Fruit fly (Drosophila melanogaster) whole organism, embryonic: Measurements from ENCODE around the gene gro.

ENCODE experiments used
- Antp ChIP-seq: fragments of 200-800 bp; sonication (Bioruptor generic); optimal IDR thresholded peaks from 3 replicates; lab custom pipeline; 2016; ENCODE audit warnings: missing biosample characterization, missing genetic modification characterization
- Atf3 ChIP-seq: fragments of 200-800 bp; sonication (Bioruptor generic); optimal IDR thresholded peaks from 3 replicates; lab custom pipeline; 2016; ENCODE audit warnings: missing biosample characterization, missing genetic modification characterization
- B-H1 ChIP-seq: fragments of 200-800 bp; sonication (Bioruptor generic); IDR thresholded peaks from 3 replicates; pipeline ENCODE4 v1.3.6; 2022; ENCODE audit warnings: missing biosample characterization, missing genetic modification characterization
- Bteb2 ChIP-seq: fragments of 200-800 bp; sonication (Bioruptor generic); optimal IDR thresholded peaks from 2 replicates; lab custom pipeline; 2016; ENCODE audit warnings: missing biosample characterization, missing genetic modification characterization
- CG10366 ChIP-seq: fragments of 200-800 bp; sonication (Bioruptor generic); IDR thresholded peaks from 2 replicates; pipeline ENCODE4 v1.3.6; 2022; ENCODE audit warnings: missing biosample characterization, missing genetic modification characterization
- CG11560 ChIP-seq: fragments of 200-800 bp; sonication (Bioruptor generic); IDR thresholded peaks from 3 replicates; pipeline ENCODE4 v1.3.6; 2022; ENCODE audit warnings: missing biosample characterization, missing genetic modification characterization
- CG11695 ChIP-seq: fragments of 200-800 bp; sonication (Bioruptor generic); IDR thresholded peaks from 3 replicates; pipeline ENCODE4 v1.3.6; 2022; ENCODE audit warnings: missing biosample characterization, missing genetic modification characterization
- CG12744 ChIP-seq: fragments of 200-800 bp; sonication (Bioruptor generic); optimal IDR thresholded peaks from 2 replicates; lab custom pipeline; 2016; ENCODE audit warnings: missing biosample characterization, missing genetic modification characterization
- CG12769 ChIP-seq: fragments of 200-800 bp; sonication (Bioruptor generic); optimal IDR thresholded peaks from 2 replicates; lab custom pipeline; 2019; ENCODE audit warnings: missing biosample characterization, mild to moderate bottlenecking, missing genetic modification characterization, moderate library complexity
- CG14050 ChIP-seq: fragments of 200-800 bp; sonication (Bioruptor generic); IDR thresholded peaks from 3 replicates; pipeline ENCODE4 v1.3.6; 2022; ENCODE audit warnings: missing biosample characterization, missing genetic modification characterization
- CG17186 ChIP-seq: fragments of 200-800 bp; sonication (Bioruptor generic); optimal IDR thresholded peaks from 3 replicates; lab custom pipeline; 2017; ENCODE audit warnings: missing biosample characterization, missing genetic modification reagents, missing genetic modification characterization
- CG34422 ChIP-seq: fragments of 200-800 bp; sonication (Bioruptor generic); IDR thresholded peaks from 3 replicates; pipeline ENCODE4 v1.3.6; 2022; ENCODE audit warnings: missing biosample characterization, missing genetic modification characterization
- CG3847 ChIP-seq: fragments of 200-800 bp; sonication (Bioruptor generic); IDR thresholded peaks from 2 replicates; pipeline ENCODE4 v1.3.6; 2022; ENCODE audit warnings: missing biosample characterization, missing genetic modification characterization
- CG42726 ChIP-seq: fragments of 200-800 bp; sonication (Bioruptor generic); IDR thresholded peaks from 2 replicates; pipeline ENCODE4 v1.3.6; 2022; ENCODE audit warnings: missing biosample characterization, missing genetic modification characterization; ENCODE audit not compliant: partially characterized antibody
- CG4617 ChIP-seq: fragments of 200-800 bp; sonication (Bioruptor generic); optimal IDR thresholded peaks from 3 replicates; lab custom pipeline; 2016; ENCODE audit warnings: missing biosample characterization, missing genetic modification characterization, borderline replicate concordance
- CG5245 ChIP-seq: fragments of 200-800 bp; sonication (Bioruptor generic); optimal IDR thresholded peaks from 3 replicates; lab custom pipeline; 2016; ENCODE audit warnings: missing biosample characterization, missing genetic modification characterization
- CG6654 ChIP-seq: fragments of 200-800 bp; sonication (Bioruptor generic); optimal IDR thresholded peaks from 2 replicates; lab custom pipeline; 2017; ENCODE audit warnings: missing biosample characterization, mild to moderate bottlenecking, missing genetic modification characterization
- CG7556 ChIP-seq: fragments of 200-800 bp; sonication (Bioruptor generic); optimal IDR thresholded peaks from 2 replicates; lab custom pipeline; 2017; ENCODE audit warnings: missing biosample characterization, mild to moderate bottlenecking, missing genetic modification characterization
- CG8388 ChIP-seq: fragments of 200-800 bp; sonication (Bioruptor generic); optimal IDR thresholded peaks from 2 replicates; lab custom pipeline; 2019; ENCODE audit warnings: missing biosample characterization, mild to moderate bottlenecking, missing genetic modification characterization, moderate library complexity
- CG8944 ChIP-seq: fragments of 200-800 bp; sonication (Bioruptor generic); optimal IDR thresholded peaks from 3 replicates; lab custom pipeline; 2016; ENCODE audit warnings: missing biosample characterization, missing genetic modification characterization
- Dbx ChIP-seq: fragments of 200-800 bp; sonication (Bioruptor generic); IDR thresholded peaks from 3 replicates; pipeline ENCODE4 v1.3.6; 2022; ENCODE audit warnings: missing biosample characterization, missing genetic modification characterization
- Doc2 ChIP-seq: fragments of 200-800 bp; sonication (Bioruptor generic); IDR thresholded peaks from 2 replicates; pipeline ENCODE4 v1.3.6; 2022; ENCODE audit warnings: missing biosample characterization, missing genetic modification characterization
- E2f2 ChIP-seq: fragments of 200-800 bp; sonication (Bioruptor generic); IDR thresholded peaks from 2 replicates; pipeline ENCODE4 v1.3.6; 2022; ENCODE audit warnings: missing biosample characterization, missing genetic modification characterization
- HLHmδ ChIP-seq: fragments of 200-800 bp; sonication (Bioruptor generic); optimal IDR thresholded peaks from 2 replicates; lab custom pipeline; 2018; ENCODE audit warnings: missing biosample characterization, mild to moderate bottlenecking, missing genetic modification characterization, moderate library complexity
- Hr78 ChIP-seq, 2 experiments: fragments of 200-800 bp in 1 of 2; fragments of >200 bp in 1 of 2; sonication (Bioruptor generic) in 1 of 2; optimal IDR thresholded peaks; 2 replicates each; lab custom pipeline; 2017 to 2019; ENCODE audit warnings: missing biosample characterization in 2 of 2, missing genetic modification characterization in 2 of 2, mild to moderate bottlenecking in 1 of 2, moderate library complexity in 1 of 2
- Med ChIP-seq: fragments of 200-800 bp; sonication (Bioruptor generic); peaks from one replicate; lab custom pipeline; 2016; ENCODE audit warnings: missing biosample characterization, missing genetic modification characterization, mild to moderate bottlenecking, inconsistent platforms, moderate library complexity
- Myb ChIP-seq: fragments of 200-800 bp; sonication (Bioruptor generic); optimal IDR thresholded peaks from 2 replicates; lab custom pipeline; 2016; ENCODE audit warnings: missing biosample characterization, missing genetic modification characterization
- Opbp ChIP-seq: fragments of 200-800 bp; sonication (Bioruptor generic); IDR thresholded peaks from 3 replicates; pipeline ENCODE4 v1.3.6; 2022; ENCODE audit warnings: missing biosample characterization, missing genetic modification characterization; ENCODE audit not compliant: partially characterized antibody
- Optix ChIP-seq: fragments of 200-800 bp; sonication (Bioruptor generic); IDR thresholded peaks from 3 replicates; pipeline ENCODE4 v1.3.6; 2022; ENCODE audit warnings: missing biosample characterization, missing genetic modification characterization
- Side ChIP-seq: fragments of 200-800 bp; sonication (Bioruptor generic); optimal IDR thresholded peaks from 2 replicates; lab custom pipeline; 2016; ENCODE audit warnings: missing biosample characterization, missing genetic modification characterization
- Six4 ChIP-seq: fragments of 200-800 bp; sonication (Bioruptor generic); optimal IDR thresholded peaks from 2 replicates; lab custom pipeline; 2016; ENCODE audit warnings: missing biosample characterization, missing genetic modification characterization
- Trl ChIP-seq, 3 experiments: fragments of >200 bp in 2 of 3; fragments of 200-800 bp in 1 of 3; sonication (Bioruptor generic) in 1 of 3; optimal IDR thresholded peaks; 2 replicates in 1 of 3; 3 replicates in 2 of 3; lab custom pipeline; 2016 to 2017; ENCODE audit warnings: missing biosample characterization in 1 of 3, missing genetic modification characterization in 1 of 3
- Xrp1 ChIP-seq: fragments of 200-800 bp; sonication (Bioruptor generic); IDR thresholded peaks from 2 replicates; pipeline ENCODE4 v1.3.6; 2022; ENCODE audit warnings: missing biosample characterization, missing genetic modification characterization
- bbx ChIP-seq: fragments of 200-800 bp; sonication (Bioruptor generic); IDR thresholded peaks from 2 replicates; pipeline ENCODE4 v1.3.6; 2022; ENCODE audit warnings: missing biosample characterization, missing genetic modification characterization; ENCODE audit not compliant: partially characterized antibody
- cg ChIP-seq: fragments of 200-800 bp; sonication (Bioruptor generic); optimal IDR thresholded peaks from 3 replicates; lab custom pipeline; 2019; ENCODE audit warnings: missing biosample characterization, mild to moderate bottlenecking, missing genetic modification characterization, moderate library complexity
- crol ChIP-seq: fragments of 200-800 bp; sonication (Bioruptor generic); IDR thresholded peaks from 2 replicates; pipeline ENCODE4 v1.3.6; 2022; ENCODE audit warnings: missing biosample characterization, missing genetic modification characterization
- ems ChIP-seq: fragments of 200-800 bp; sonication (Bioruptor generic); optimal IDR thresholded peaks from 3 replicates; lab custom pipeline; 2016; ENCODE audit warnings: missing biosample characterization, missing genetic modification characterization
- gsb-n ChIP-seq: fragments of 200-800 bp; sonication (Bioruptor generic); optimal IDR thresholded peaks from 3 replicates; lab custom pipeline; 2018; ENCODE audit warnings: missing biosample characterization, mild to moderate bottlenecking, missing genetic modification characterization
- ind ChIP-seq: fragments of 200-800 bp; sonication (Bioruptor generic); optimal IDR thresholded peaks from 3 replicates; lab custom pipeline; 2016; ENCODE audit warnings: missing biosample characterization, missing genetic modification characterization
- kni ChIP-seq: fragments of 200-800 bp; sonication (Bioruptor generic); optimal IDR thresholded peaks from 3 replicates; lab custom pipeline; 2017; ENCODE audit warnings: mild to moderate bottlenecking, missing biosample characterization, missing genetic modification reagents, missing genetic modification characterization
- nom ChIP-seq: fragments of 200-800 bp; sonication (Bioruptor generic); optimal IDR thresholded peaks from 2 replicates; lab custom pipeline; 2017; ENCODE audit warnings: missing biosample characterization, missing genetic modification characterization, mild to moderate bottlenecking, moderate library complexity, missing genetic modification reagents
- pros ChIP-seq: fragments of 200-800 bp; sonication (Bioruptor generic); optimal IDR thresholded peaks from 3 replicates; lab custom pipeline; 2019; ENCODE audit warnings: missing biosample characterization, mild to moderate bottlenecking, missing genetic modification characterization, moderate library complexity
- rib ChIP-seq: fragments of 200-800 bp; sonication (Bioruptor generic); IDR thresholded peaks from 2 replicates; pipeline ENCODE4 v1.3.6; 2022; ENCODE audit warnings: missing biosample characterization, missing genetic modification characterization
- ro ChIP-seq: fragments of 200-800 bp; sonication (Bioruptor generic); IDR thresholded peaks from 2 replicates; pipeline ENCODE4 v1.3.6; 2022; ENCODE audit warnings: missing biosample characterization, missing genetic modification characterization
- salm ChIP-seq: fragments of 200-800 bp; sonication (Bioruptor generic); optimal IDR thresholded peaks from 2 replicates; lab custom pipeline; 2018; ENCODE audit warnings: missing biosample characterization, mild to moderate bottlenecking, missing genetic modification characterization
- sens ChIP-seq: fragments of 200-800 bp; sonication (Bioruptor generic); peaks from one replicate; lab custom pipeline; 2016; ENCODE audit warnings: missing biosample characterization, missing genetic modification characterization
- tgo ChIP-seq: fragments of 200-800 bp; sonication (Bioruptor generic); IDR thresholded peaks from 3 replicates; pipeline ENCODE4 v1.3.6; 2022; ENCODE audit warnings: missing biosample characterization, missing genetic modification characterization
- toy ChIP-seq: fragments of 200-800 bp; sonication (Bioruptor generic); IDR thresholded peaks from 2 replicates; pipeline ENCODE4 v1.3.6; 2022; ENCODE audit warnings: missing biosample characterization, missing genetic modification characterization
- wek ChIP-seq: fragments of 200-800 bp; sonication (Bioruptor generic); optimal IDR thresholded peaks from 3 replicates; lab custom pipeline; 2018; ENCODE audit warnings: missing biosample characterization, mild to moderate bottlenecking, missing genetic modification characterization, moderate library complexity
- zfh2 ChIP-seq: fragments of 200-800 bp; sonication (Bioruptor generic); optimal IDR thresholded peaks from 2 replicates; lab custom pipeline; 2016; ENCODE audit warnings: missing biosample characterization, missing genetic modification characterization

Gene gro

dm6 chr3R:26014262-26014833 lies 27.2 kb upstream of the gro start, which contains the start of gene Kaz-m1 (continued):
- no peak for TF ChIP-seq Bteb2 (GFP tag; lab: Kevin White, UChicago)
- no peak for TF ChIP-seq Antp
- no peak for TF ChIP-seq toy (GFP tag; lab: Robert Waterston, UW)
- TF ChIP-seq CG5245 (GFP tag; lab: Kevin White, UChicago) = no peak
- no peak for TF ChIP-seq CG4617 (GFP tag; lab: Kevin White, UChicago)
- no peak for TF ChIP-seq CG8944 (GFP tag; lab: Kevin White, UChicago)
- no peak for TF ChIP-seq ems (GFP tag; lab: Kevin White, UChicago)
- TF ChIP-seq sens (GFP tag; lab: Kevin White, UChicago) = no peak
- no peak for TF ChIP-seq CG34422
- no peak for TF ChIP-seq crol (GFP tag; lab: Robert Waterston, UW)
- no peak for TF ChIP-seq Side
- no peak for TF ChIP-seq CG12744 (GFP tag; lab: Kevin White, UChicago)
- TF ChIP-seq CG11560 (tag; lab: Robert Waterston, UW) = no peak
- TF ChIP-seq wek (GFP tag; lab: Kevin White, UChicago) = no peak
- no peak for TF ChIP-seq zfh2 (GFP tag; lab: Kevin White, UChicago)
- TF ChIP-seq B-H1 (GFP tag; lab: Robert Waterston, UW) = peak; percentile 17; the same call in 1 of the 3 replicates
- TF ChIP-seq E2f2 (GFP tag; lab: Robert Waterston, UW) = no peak
- TF ChIP-seq CG10366 (GFP tag; lab: Robert Waterston, UW) = 0 out of 2 replicates have a peak, but pooled peaks have one; percentile 13
- peak; percentile 73 for TF ChIP-seq Xrp1 (GFP tag; lab: Robert Waterston, UW)
- TF ChIP-seq bbx (GFP tag; lab: Robert Waterston, UW) = no peak
- TF ChIP-seq Dbx (GFP tag; lab: Robert Waterston, UW) = no peak
- TF ChIP-seq CG8388 = peak; percentile 42
- TF ChIP-seq ro (GFP tag; lab: Robert Waterston, UW) = no peak
- TF ChIP-seq CG7556 (GFP tag; lab: Kevin White, UChicago) = peak; percentile 53
- TF ChIP-seq rib (GFP tag; lab: Robert Waterston, UW) = no peak
- TF ChIP-seq gsb-n = peak; percentile 57
- no peak for TF ChIP-seq CG3847 (GFP tag; lab: Robert Waterston, UW)
- peak; percentile 9 for TF ChIP-seq salm (tag; lab: Kevin White, UChicago)
- no peak for TF ChIP-seq CG14050

dm6 chr3R:26017294-26017770 lies 24.2 kb upstream of the gro start:
- peak; percentile 72 for TF ChIP-seq kni
- no peak for TF ChIP-seq Doc2 (GFP tag; lab: Robert Waterston, UW)
- no peak for TF ChIP-seq CG6654
- TF ChIP-seq Six4 (GFP tag; lab: Kevin White, UChicago) = no peak
- TF ChIP-seq cg = peak; percentile 18
- TF ChIP-seq Hr78 (GFP tag; optimal IDR thresholded peaks at IDR 0.05; lab: Kevin White, UChicago) = peak in 1 of 2 experiments; percentile 88
- no peak for TF ChIP-seq Atf3 (GFP tag; lab: Kevin White, UChicago)
- TF ChIP-seq Med (GFP tag; lab: Kevin White, UChicago) = peak; percentile 72
- TF ChIP-seq Opbp (GFP tag; lab: Robert Waterston, UW) = peak; percentile 37; the same call in 1 of the 3 replicates
- TF ChIP-seq Optix (GFP tag; lab: Robert Waterston, UW) = no peak
- peak; percentile 44 for TF ChIP-seq pros (GFP tag; lab: Kevin White, UChicago)
- TF ChIP-seq ind (GFP tag; lab: Kevin White, UChicago) = no peak
- TF ChIP-seq CG17186 = no peak
- TF ChIP-seq HLHmδ (GFP tag; lab: Kevin White, UChicago) = peak; percentile 94
- TF ChIP-seq CG12769 (tag; lab: Kevin White, UChicago) = peak; percentile 58
- peak in 1 of 2 experiments; percentile 26 for TF ChIP-seq Trl (optimal IDR thresholded peaks at IDR 0.05; lab: Kevin White, UChicago)
- TF ChIP-seq Trl (GFP tag; optimal IDR thresholded peaks at IDR 0.05; lab: Kevin White, UChicago) = no peak
- TF ChIP-seq Myb (GFP tag; lab: Kevin White, UChicago) = no peak
- no peak for TF ChIP-seq tgo (GFP tag; lab: Robert Waterston, UW)
- 0 out of 2 replicates have a peak, but pooled peaks have one; percentile 40 for TF ChIP-seq CG42726
- no peak for TF ChIP-seq CG11695
- no peak for TF ChIP-seq nom (GFP tag; lab: Kevin White, UChicago)
- TF ChIP-seq crol (GFP tag; lab: Robert Waterston, UW) = peak; percentile 68
